Worm (Caenorhabditis elegans) whole organism, midembryonic: ENCODE results near the gene exos-9.

Experiments
- T22C8.4 ChIP-seq: fragments of 200-800 bp; sonication (Bioruptor generic); IDR thresholded peaks from 2 replicates; pipeline ENCODE4 v1.3.6; 2022; ENCODE audit warnings: missing genetic modification characterization, missing compliant biosample characterization
- cog-1 ChIP-seq: sonication (generic microtip); optimal IDR thresholded peaks from 2 replicates; lab custom pipeline; 2016; ENCODE audit warnings: missing genetic modification characterization, missing compliant biosample characterization
- flt-1 ChIP-seq: fragments of 200-800 bp; sonication (Bioruptor generic); IDR thresholded peaks from 2 replicates; pipeline ENCODE4 v1.3.6; 2022; ENCODE audit warnings: missing genetic modification characterization, missing compliant biosample characterization
- klf-2 ChIP-seq: fragments of 200-800 bp; sonication (Bioruptor generic); conservative IDR thresholded peaks from 2 replicates; pipeline ENCODE4 v1.3.6; 2022; ENCODE audit warnings: missing genetic modification reagents, missing genetic modification characterization, missing compliant biosample characterization
- med-1 ChIP-seq: sonication (generic microtip); optimal IDR thresholded peaks from 2 replicates; lab custom pipeline; 2017; ENCODE audit warnings: missing genetic modification characterization, mild to moderate bottlenecking, missing compliant biosample characterization, antibody characterized with exemption, missing genetic modification reagents; ENCODE audit not compliant: insufficient read depth
- ref-1 ChIP-seq: fragments of 200-800 bp; sonication (Bioruptor generic); conservative IDR thresholded peaks from 2 replicates; pipeline ENCODE4 v1.3.6; 2022; ENCODE audit warnings: missing genetic modification reagents, missing genetic modification characterization, missing compliant biosample characterization
- tab-1 ChIP-seq: fragments of 200-800 bp; sonication (Bioruptor generic); IDR thresholded peaks from 2 replicates; pipeline ENCODE4 v1.3.6; 2022; ENCODE audit warnings: missing genetic modification characterization, missing compliant biosample characterization
- ztf-23 ChIP-seq: fragments of 200-800 bp; sonication (Bioruptor generic); IDR thresholded peaks from 2 replicates; pipeline ENCODE4 v1.3.6; 2022; ENCODE audit warnings: missing genetic modification reagents, missing genetic modification characterization, missing compliant biosample characterization
- ztf-29 ChIP-seq: fragments of 200-800 bp; sonication (Bioruptor generic); IDR thresholded peaks from 2 replicates; pipeline ENCODE4 v1.3.6; 2022; ENCODE audit warnings: missing genetic modification reagents, missing genetic modification characterization, missing compliant biosample characterization

DNA sequence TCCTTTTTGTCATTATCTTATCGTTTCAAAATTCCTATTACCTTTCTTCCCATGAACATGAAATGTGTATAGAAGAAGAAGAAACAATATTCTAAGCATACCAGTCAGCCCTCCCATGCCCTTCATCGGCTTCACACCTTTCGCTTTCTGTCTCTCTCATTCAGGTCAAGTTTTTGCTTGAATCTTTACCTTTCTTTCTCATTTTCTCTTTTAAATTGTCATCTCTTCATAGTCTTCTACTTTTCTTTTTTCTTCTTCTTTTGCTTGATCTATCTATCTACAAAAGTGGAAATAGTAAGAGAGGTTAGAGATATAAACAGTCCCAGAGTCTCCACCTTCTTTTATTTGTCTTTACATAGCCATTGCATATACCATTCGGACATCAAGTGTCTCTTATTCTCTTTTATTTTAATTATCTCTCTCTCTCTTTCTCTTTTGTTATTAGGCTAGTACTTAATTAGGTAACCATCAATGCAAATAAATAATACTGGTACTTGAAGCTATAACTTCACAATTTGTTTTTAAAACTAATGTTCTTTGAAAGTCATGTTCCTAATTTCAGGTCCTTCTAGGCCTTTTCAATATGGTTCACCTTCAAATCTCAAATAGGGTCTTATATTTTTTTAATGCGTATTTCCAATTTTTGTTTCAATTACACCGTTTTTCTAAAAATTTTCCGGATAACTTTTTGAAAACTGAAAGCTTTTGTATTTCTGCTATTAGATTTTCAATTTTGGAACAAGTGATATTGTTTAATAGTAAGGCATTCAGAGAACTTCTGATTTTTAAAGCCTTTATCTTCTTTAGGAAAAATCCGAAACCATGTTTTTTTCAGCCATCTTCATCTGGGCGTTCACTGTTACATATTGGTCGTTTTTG is 3.7 kb upstream of the exos-9 start, which contains the start of gene dpy-31:
- no peak for TF ChIP-seq ztf-23 (GFP tag; lab: Robert Waterston, UW)
- TF ChIP-seq T22C8.4 (GFP tag; lab: Robert Waterston, UW), result no peak
- TF ChIP-seq med-1 (GFP tag; lab: Kevin White, UChicago), result no peak
- no peak for TF ChIP-seq flt-1 (GFP tag; lab: Robert Waterston, UW)
- TF ChIP-seq ztf-29 (GFP tag; lab: Robert Waterston, UW), result peak; percentile 31; the same call in 1 of the 2 replicates
- TF ChIP-seq klf-2 (GFP tag; lab: Robert Waterston, UW), result no peak
- no peak for TF ChIP-seq ref-1 (GFP tag; lab: Robert Waterston, UW)
- no peak for TF ChIP-seq cog-1 (tag; lab: Kevin White, UChicago)
- no peak for TF ChIP-seq tab-1
